Worm (Caenorhabditis elegans) whole organism, L1 larva: ENCODE data around the gene srz-70.
A peak's percentile ranks its signal among the peaks of the same experiment; 100 is the strongest.

Experiments used
- C04F5.9 ChIP-seq: sonication (generic microtip); optimal IDR thresholded peaks from 2 replicates; lab custom pipeline; 2016; ENCODE audit warnings: missing genetic modification characterization, missing compliant biosample characterization
- F16B12.6 ChIP-seq: fragments of 150-350 bp; optimal IDR thresholded peaks from 2 replicates; lab custom pipeline; 2014; ENCODE audit warnings: missing biosample characterization, missing genetic modification characterization
- alr-1 ChIP-seq: fragments of 200-800 bp; sonication (Bioruptor generic); optimal IDR thresholded peaks from 2 replicates; lab custom pipeline; 2018; ENCODE audit warnings: borderline replicate concordance, mild to moderate bottlenecking, missing genetic modification characterization, missing compliant biosample characterization
- aly-2 ChIP-seq: fragments of 150-350 bp; optimal IDR thresholded peaks from 2 replicates; lab custom pipeline; 2014; ENCODE audit warnings: missing biosample characterization, missing genetic modification characterization
- blmp-1 ChIP-seq: fragments of 150-350 bp; optimal IDR thresholded peaks from 2 replicates; lab custom pipeline; 2014; ENCODE audit warnings: missing biosample characterization, missing genetic modification characterization
- dpl-1 ChIP-seq, 3 experiments: fragments of 150-350 bp in 2 of 3; sonication (generic microtip) in 1 of 3; optimal IDR thresholded peaks; 2 replicates each; lab custom pipeline; 2014 to 2017; ENCODE audit warnings: missing biosample characterization in 3 of 3, missing genetic modification characterization in 3 of 3, missing genetic modification reagents in 3 of 3
- efl-1 ChIP-seq, 4 experiments: fragments of 150-350 bp; optimal IDR thresholded peaks in 3 of 4; peaks in 1 of 4; 1 replicate in 1 of 4; 2 replicates in 3 of 4; lab custom pipeline; 2014; ENCODE audit warnings: missing biosample characterization in 2 of 4, missing genetic modification characterization in 2 of 4, missing genetic modification reagents in 2 of 4
- efl-3 ChIP-seq: fragments of 200-800 bp; sonication (Bioruptor generic); optimal IDR thresholded peaks from 2 replicates; lab custom pipeline; 2018; ENCODE audit warnings: mild to moderate bottlenecking, missing genetic modification characterization, missing compliant biosample characterization
- egl-27 ChIP-seq, 2 experiments: fragments of 150-350 bp in 1 of 2; sonication (generic microtip); optimal IDR thresholded peaks; 3 replicates each; lab custom pipeline; 2017 to 2018; ENCODE audit warnings: missing biosample characterization in 2 of 2, missing genetic modification characterization in 2 of 2, missing genetic modification reagents in 2 of 2
- elt-3 ChIP-seq, 6 experiments: fragments of 150-350 bp in 1 of 6; sonication (generic microtip); optimal IDR thresholded peaks; 2 replicates each; lab custom pipeline; 2017 to 2018; ENCODE audit warnings: missing biosample characterization in 6 of 6, missing genetic modification characterization in 6 of 6, inconsistent platforms in 1 of 6
- fos-1 ChIP-seq: fragments of 150-350 bp; optimal IDR thresholded peaks from 2 replicates; lab custom pipeline; 2014; ENCODE audit warnings: missing biosample characterization, missing genetic modification characterization
- hlh-4 ChIP-seq: sonication (generic microtip); optimal IDR thresholded peaks from 2 replicates; lab custom pipeline; 2016; ENCODE audit warnings: mild to moderate bottlenecking, missing genetic modification characterization, missing compliant biosample characterization
- irx-1 ChIP-seq: sonication (generic microtip); optimal IDR thresholded peaks from 2 replicates; lab custom pipeline; 2016; ENCODE audit warnings: missing genetic modification characterization, missing compliant biosample characterization
- lsy-2 ChIP-seq, 2 experiments: fragments of 150-350 bp; optimal IDR thresholded peaks; 2 replicates each; lab custom pipeline; 2014; ENCODE audit warnings: missing biosample characterization in 2 of 2, missing genetic modification characterization in 2 of 2
- mab-9 ChIP-seq: fragments of 200-800 bp; sonication (Bioruptor generic); IDR thresholded peaks from 2 replicates; pipeline ENCODE4 v1.3.6; 2022; ENCODE audit warnings: missing genetic modification reagents, missing genetic modification characterization, missing compliant biosample characterization
- mep-1 ChIP-seq: fragments of 150-350 bp; optimal IDR thresholded peaks from 2 replicates; lab custom pipeline; 2014; ENCODE audit warnings: missing biosample characterization, missing genetic modification characterization
- nhr-20 ChIP-seq: sonication (generic microtip); optimal IDR thresholded peaks from 2 replicates; lab custom pipeline; 2016; ENCODE audit warnings: mild to moderate bottlenecking, missing genetic modification characterization, missing compliant biosample characterization
- nhr-237 ChIP-seq: fragments of 150-350 bp; optimal IDR thresholded peaks from 2 replicates; lab custom pipeline; 2014; ENCODE audit warnings: missing biosample characterization, missing genetic modification characterization
- nhr-85 ChIP-seq: sonication (generic microtip); peaks from one replicate; lab custom pipeline; 2016; ENCODE audit warnings: missing genetic modification characterization, inconsistent platforms, missing compliant biosample characterization
- skn-1 ChIP-seq: fragments of 150-350 bp; optimal IDR thresholded peaks from 2 replicates; lab custom pipeline; 2014; ENCODE audit warnings: missing biosample characterization, missing genetic modification characterization
- snpc-4 ChIP-seq: fragments of 150-350 bp; optimal IDR thresholded peaks from 2 replicates; lab custom pipeline; 2014; ENCODE audit warnings: missing biosample characterization, missing genetic modification characterization
- sptf-1 ChIP-seq: fragments of 150-350 bp; optimal IDR thresholded peaks from 2 replicates; lab custom pipeline; 2014; ENCODE audit warnings: missing biosample characterization, missing genetic modification characterization
- sup-37 ChIP-seq: fragments of 200-800 bp; sonication (Bioruptor generic); optimal IDR thresholded peaks from 2 replicates; lab custom pipeline; 2018; ENCODE audit warnings: mild to moderate bottlenecking, missing genetic modification characterization, missing compliant biosample characterization
- swsn-7 ChIP-seq: sonication (generic microtip); optimal IDR thresholded peaks from 2 replicates; lab custom pipeline; 2016; ENCODE audit warnings: missing genetic modification characterization, missing compliant biosample characterization
- tbx-2 ChIP-seq: sonication (generic microtip); optimal IDR thresholded peaks from 2 replicates; lab custom pipeline; 2016; ENCODE audit warnings: missing genetic modification characterization, missing compliant biosample characterization
- unc-130 ChIP-seq: fragments of 150-350 bp; optimal IDR thresholded peaks from 2 replicates; lab custom pipeline; 2017; ENCODE audit warnings: missing biosample characterization, missing genetic modification characterization, inconsistent platforms
- unc-30 ChIP-seq: sonication (generic microtip); optimal IDR thresholded peaks from 2 replicates; lab custom pipeline; 2017; ENCODE audit warnings: missing biosample characterization, missing genetic modification characterization
- vab-15 ChIP-seq: sonication (generic microtip); optimal IDR thresholded peaks from 2 replicates; lab custom pipeline; 2017; ENCODE audit warnings: missing genotype, mild to moderate bottlenecking, missing genetic modification characterization, missing compliant biosample characterization
- zag-1 ChIP-seq: fragments of 150-350 bp; optimal IDR thresholded peaks from 2 replicates; lab custom pipeline; 2014; ENCODE audit warnings: missing biosample characterization, missing genetic modification characterization

srz-70 gene

ce11 chrIV:3481760-3482159 is 2.9 kb upstream of the srz-70 start, which contains the start of gene srz-37:
Gene srz-37 (minus strand): TSS chrIV:3481860.
- no peak for TF ChIP-seq dpl-1 (GFP tag; optimal IDR thresholded peaks at IDR 0.05; lab: Kevin White, UChicago)

ce11 chrIV:3477124-3477523 is 1.7 kb downstream of the srz-70 start, which contains the start of gene srz-69:
Gene srz-69 (minus strand): TSS chrIV:3477224.
- TF ChIP-seq fos-1 (tag; lab: Kevin White, UChicago): no peak
- no peak for TF ChIP-seq vab-15
- TF ChIP-seq zag-1 (tag; lab: Kevin White, UChicago): no peak
- TF ChIP-seq skn-1: no peak
- no peak for TF ChIP-seq lsy-2 (tag; optimal IDR thresholded peaks at IDR 0.05; lab: Kevin White, UChicago)

- no peak for TF ChIP-seq efl-3 (GFP tag; lab: Kevin White, UChicago)
- TF ChIP-seq nhr-85 (tag; lab: Kevin White, UChicago): peak; percentile 0
Observed at ce11 chrIV:3469742-3470141, 9.1 kb downstream of the srz-70 start, which contains the start of gene F58E2.2. Gene F58E2.2 (plus strand): TSS chrIV:3470042.

ce11 chrIV:3467751-3468150 is 11.1 kb downstream of the srz-70 start:
- TF ChIP-seq skn-1 (no peak), alr-1 (tag; lab: Kevin White, UChicago) (no peak), sptf-1 (tag; lab: Kevin White, UChicago) (no peak), C04F5.9 (tag; lab: Kevin White, UChicago) (no peak), blmp-1 (tag; lab: Kevin White, UChicago) (no peak), vab-15 (no peak), tbx-2 (tag; lab: Kevin White, UChicago) (no peak), efl-3 (GFP tag; lab: Kevin White, UChicago) (no peak), egl-27 (tag; optimal IDR thresholded peaks at IDR 0.05; lab: Kevin White, UChicago) (no peak), unc-30 (tag; lab: Kevin White, UChicago) (no peak), unc-130 (tag; lab: Kevin White, UChicago) (no peak), snpc-4 (tag; lab: Kevin White, UChicago) (no peak), nhr-237 (tag; lab: Kevin White, UChicago) (no peak)

- no peak for TF ChIP-seq mab-9 (GFP tag; lab: Robert Waterston, UW)
- no peak for TF ChIP-seq swsn-7 (tag; lab: Kevin White, UChicago)
- TF ChIP-seq irx-1: no peak
- no peak for TF ChIP-seq hlh-4 (tag; lab: Kevin White, UChicago)
- TF ChIP-seq snpc-4 (tag; lab: Kevin White, UChicago): no peak
- TF ChIP-seq nhr-20: no peak
- no peak for TF ChIP-seq mep-1 (tag; lab: Kevin White, UChicago)
- TF ChIP-seq F16B12.6 (tag; lab: Kevin White, UChicago): no peak
- no peak for TF ChIP-seq sup-37 (GFP tag; lab: Kevin White, UChicago)
- no peak for TF ChIP-seq aly-2 (tag; lab: Kevin White, UChicago)
- TF ChIP-seq, all 84 proteins: peak for 0
Observed at ce11 chrIV:3467128-3467527, 11.7 kb downstream of the srz-70 start, which contains the start of gene F58E2.3. Gene F58E2.3 (plus strand): TSS chrIV:3467428.

ce11 chrIV:3463254-3463653 is 15.6 kb downstream of the srz-70 start, which contains the start of gene F58E2.4:
Gene F58E2.4 (plus strand): TSS chrIV:3463387.
- TF ChIP-seq efl-1 (optimal IDR thresholded peaks at IDR 0.05; lab: Kevin White, UChicago) (peak in 1 of 2 experiments; percentile 53), efl-1 (GFP tag; optimal IDR thresholded peaks at IDR 0.05 in 1 of 2; lab: Kevin White, UChicago) (no peak), blmp-1 (tag; lab: Kevin White, UChicago) (peak; percentile 21), lsy-2 (tag; optimal IDR thresholded peaks at IDR 0.05; lab: Kevin White, UChicago) (no peak), elt-3 (tag; optimal IDR thresholded peaks at IDR 0.05; lab: Kevin White, UChicago) (no peak)

- TF ChIP-seq hlh-4 (tag; lab: Kevin White, UChicago): peak; percentile 93
- TF ChIP-seq irx-1: no peak
- TF ChIP-seq, all 84 proteins: peak for 1
Observed at ce11 chrIV:3453346-3453745, 25.5 kb downstream of the srz-70 start, which contains the start of gene srz-23. Gene srz-23 (plus strand): TSS chrIV:3453608.
